Worm (Caenorhabditis elegans) whole organism, L1 larva: ENCODE data around the gene tmem-17.

Experiments used
- alr-1 ChIP-seq: fragments of 200-800 bp; sonication (Bioruptor generic); optimal IDR thresholded peaks from 2 replicates; lab custom pipeline; 2018; ENCODE audit warnings: borderline replicate concordance, mild to moderate bottlenecking, missing genetic modification characterization, missing compliant biosample characterization
- dpl-1 ChIP-seq, 3 experiments: fragments of 150-350 bp in 2 of 3; sonication (generic microtip) in 1 of 3; optimal IDR thresholded peaks; 2 replicates each; lab custom pipeline; 2014 to 2017; ENCODE audit warnings: missing biosample characterization in 3 of 3, missing genetic modification characterization in 3 of 3, missing genetic modification reagents in 3 of 3
- elt-2 ChIP-seq: sonication (generic microtip); optimal IDR thresholded peaks from 2 replicates; lab custom pipeline; 2016; ENCODE audit warnings: missing genetic modification characterization, mild to moderate bottlenecking, inconsistent platforms, missing compliant biosample characterization, missing genetic modification reagents
- mdl-1 ChIP-seq, 2 experiments: fragments of 150-350 bp; optimal IDR thresholded peaks; 2 replicates each; lab custom pipeline; 2014 to 2017; ENCODE audit warnings: missing biosample characterization in 2 of 2, missing genetic modification characterization in 2 of 2, inconsistent platforms in 1 of 2
- sox-4 ChIP-seq: sonication (generic microtip); optimal IDR thresholded peaks from 2 replicates; lab custom pipeline; 2016; ENCODE audit warnings: missing genetic modification characterization, missing compliant biosample characterization
- ztf-11 ChIP-seq, 2 experiments: sonication (generic microtip); optimal IDR thresholded peaks; 2 replicates each; lab custom pipeline; 2016 to 2017; ENCODE audit warnings: missing genetic modification characterization in 2 of 2, missing biosample characterization in 1 of 2, missing compliant biosample characterization in 1 of 2

DNA sequence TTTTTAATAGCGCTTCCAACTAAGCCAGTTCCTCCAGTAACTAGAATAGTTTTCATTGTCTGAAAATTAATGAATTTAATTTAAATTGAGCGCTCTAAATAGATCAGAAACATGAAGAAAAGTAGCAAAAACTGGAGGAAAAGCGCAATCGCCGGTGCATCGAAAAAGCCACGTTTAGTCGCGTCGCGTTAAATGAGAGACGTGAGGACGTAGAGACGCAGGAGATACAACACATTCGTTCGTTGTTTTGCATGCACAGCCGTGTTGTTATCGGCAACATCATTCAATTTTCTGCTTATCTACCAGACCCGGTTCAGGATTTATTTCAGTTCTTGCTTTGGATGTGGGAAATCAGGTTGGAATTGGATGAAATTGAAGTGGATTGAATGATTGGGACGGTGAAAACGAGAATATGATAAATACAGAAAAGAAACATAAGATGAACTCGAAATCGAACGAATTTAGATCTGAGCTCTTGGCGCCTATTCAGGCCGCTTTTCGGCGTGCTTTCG is 2.6 kb upstream of the tmem-17 start, which contains the start of gene ger-1:
- no peak for TF ChIP-seq mdl-1 (tag; optimal IDR thresholded peaks at IDR 0.05; lab: Kevin White, UChicago)
- TF ChIP-seq alr-1: no peak
- TF ChIP-seq dpl-1 (GFP tag; optimal IDR thresholded peaks at IDR 0.05; lab: Kevin White, UChicago): peak in 1 of 3 experiments; percentile 3
- no peak for TF ChIP-seq ztf-11 (tag; optimal IDR thresholded peaks at IDR 0.05; lab: Kevin White, UChicago)
- no peak for TF ChIP-seq sox-4 (tag; lab: Kevin White, UChicago)
- TF ChIP-seq elt-2 (tag; lab: Kevin White, UChicago): no peak
